Fruit fly (Drosophila melanogaster) whole organism, wandering third instar larva: ENCODE measurements around the gene CG2641.
A peak's percentile ranks its signal among the peaks of the same experiment; 100 is the strongest.

Experiments
- Abd-B ChIP-seq: fragments of >200 bp; optimal IDR thresholded peaks from 2 replicates; lab custom pipeline; 2017; ENCODE audit warnings: missing biosample characterization, missing genetic modification characterization
- CrebA ChIP-seq: fragments of 200-800 bp; sonication (Bioruptor generic); optimal IDR thresholded peaks from 2 replicates; lab custom pipeline; 2016; ENCODE audit warnings: missing biosample characterization, mild to moderate bottlenecking, missing genetic modification characterization, borderline replicate concordance
- Dif ChIP-seq: fragments of 200-275, 200-300 bp; sonication (Bioruptor generic); optimal IDR thresholded peaks from 2 replicates; lab custom pipeline; 2018; ENCODE audit warnings: missing biosample characterization, missing genetic modification characterization; ENCODE audit not compliant: partially characterized antibody
- GATAd ChIP-seq: sonication (Bioruptor generic); optimal IDR thresholded peaks from 2 replicates; lab custom pipeline; 2016; ENCODE audit warnings: missing biosample characterization, missing genetic modification characterization
- HLH106 ChIP-seq: fragments of 200-800 bp; optimal IDR thresholded peaks from 3 replicates; lab custom pipeline; 2019; ENCODE audit warnings: missing biosample characterization, mild to moderate bottlenecking, missing genetic modification characterization, moderate library complexity
- Hnf4 ChIP-seq: fragments of 200-800 bp; sonication (Bioruptor generic); optimal IDR thresholded peaks from 2 replicates; lab custom pipeline; 2016; ENCODE audit warnings: missing biosample characterization, mild to moderate bottlenecking, missing genetic modification characterization
- Hr83 ChIP-seq: fragments of 200-300 bp; sonication (Bioruptor generic); optimal IDR thresholded peaks from 2 replicates; lab custom pipeline; 2016; ENCODE audit warnings: missing biosample characterization, mild to moderate bottlenecking, missing genetic modification characterization, moderate library complexity; ENCODE audit not compliant: poor library complexity, severe bottlenecking
- Jra ChIP-seq: sonication (Bioruptor generic); optimal IDR thresholded peaks from 2 replicates; lab custom pipeline; 2016; ENCODE audit warnings: missing biosample characterization, missing genetic modification characterization
- Myc ChIP-seq: fragments of >200 bp; optimal IDR thresholded peaks from 2 replicates; lab custom pipeline; 2017
- N ChIP-seq: fragments of >200 bp; optimal IDR thresholded peaks from 2 replicates; lab custom pipeline; 2018; ENCODE audit warnings: missing biosample characterization, missing external identifiers, missing genetic modification characterization
- OdsH ChIP-seq: fragments of 200-800 bp; sonication (Bioruptor generic); optimal IDR thresholded peaks from 2 replicates; lab custom pipeline; 2016; ENCODE audit warnings: missing biosample characterization, mild to moderate bottlenecking, missing genetic modification characterization
- Rel ChIP-seq, 2 experiments: fragments of 200-800 bp; sonication (Bioruptor generic) in 1 of 2; optimal IDR thresholded peaks; 2 replicates in 1 of 2; 3 replicates in 1 of 2; lab custom pipeline; 2016 to 2019; ENCODE audit warnings: mild to moderate bottlenecking in 2 of 2, missing biosample characterization in 2 of 2, missing genetic modification characterization in 2 of 2, moderate library complexity in 1 of 2
- Vsx2 ChIP-seq: fragments of 200-300, 225-300 bp; sonication (Bioruptor generic); optimal IDR thresholded peaks from 2 replicates; lab custom pipeline; 2018; ENCODE audit warnings: missing biosample characterization, missing genetic modification characterization; ENCODE audit not compliant: partially characterized antibody
- brk ChIP-seq: fragments of 200-800 bp; sonication (Bioruptor generic); optimal IDR thresholded peaks from 2 replicates; lab custom pipeline; 2016; ENCODE audit warnings: missing biosample characterization, mild to moderate bottlenecking, missing genetic modification characterization
- dl ChIP-seq, 2 experiments: fragments of 175-275, 200-275 bp in 1 of 2; fragments of 200-275 bp in 1 of 2; sonication (Bioruptor generic); optimal IDR thresholded peaks; lab custom pipeline; 2018; ENCODE audit warnings: mild to moderate bottlenecking in 2 of 2, missing biosample characterization in 2 of 2, missing genetic modification characterization in 2 of 2, moderate library complexity in 2 of 2; ENCODE audit not compliant: partially characterized antibody in 2 of 2, insufficient read depth in 1 of 2
- dmrt93B ChIP-seq: fragments of 200-800 bp; sonication (Bioruptor generic); optimal IDR thresholded peaks from 2 replicates; lab custom pipeline; 2018; ENCODE audit warnings: missing biosample characterization, mild to moderate bottlenecking, missing genetic modification characterization
- dsf ChIP-seq: sonication (Bioruptor generic); optimal IDR thresholded peaks from 2 replicates; lab custom pipeline; 2016; ENCODE audit warnings: missing biosample characterization, missing genetic modification characterization, borderline replicate concordance
- ey ChIP-seq: fragments of 200-800 bp; sonication (Bioruptor generic); optimal IDR thresholded peaks from 2 replicates; lab custom pipeline; 2016; ENCODE audit warnings: missing biosample characterization, missing genetic modification characterization
- h ChIP-seq: fragments of 200-800 bp; sonication (Bioruptor generic); optimal IDR thresholded peaks from 3 replicates; lab custom pipeline; 2016; ENCODE audit warnings: missing biosample characterization, mild to moderate bottlenecking, missing genetic modification characterization
- jim ChIP-seq: fragments of 175-275, 200-325 bp; sonication (Bioruptor generic); optimal IDR thresholded peaks from 2 replicates; lab custom pipeline; 2016; ENCODE audit warnings: missing biosample characterization, mild to moderate bottlenecking, missing genetic modification characterization
- psq ChIP-seq: fragments of 200-800 bp; sonication (Bioruptor generic); optimal IDR thresholded peaks from 3 replicates; lab custom pipeline; 2017; ENCODE audit warnings: missing biosample characterization, mild to moderate bottlenecking, missing genetic modification characterization, moderate library complexity
- rgr ChIP-seq: fragments of 200-800 bp; sonication (Bioruptor generic); optimal IDR thresholded peaks from 3 replicates; lab custom pipeline; 2016; ENCODE audit warnings: missing biosample characterization, mild to moderate bottlenecking, missing genetic modification characterization
- sv ChIP-seq: fragments of 200-800 bp; sonication (Bioruptor generic); optimal IDR thresholded peaks from 3 replicates; lab custom pipeline; 2016; ENCODE audit warnings: missing biosample characterization, missing genetic modification characterization
- usp ChIP-seq: fragments of >200 bp; optimal IDR thresholded peaks from 2 replicates; lab custom pipeline; 2017; ENCODE audit warnings: missing biosample characterization, missing genetic modification characterization
- woc ChIP-seq: sonication (Bioruptor generic); optimal IDR thresholded peaks from 2 replicates; lab custom pipeline; 2016; ENCODE audit warnings: missing biosample characterization, mild to moderate bottlenecking, missing genetic modification characterization

CG2641 gene

dm6 chr3R:7782933-7783686, 10.8 kb upstream of the CG2641 start, which contains the start of gene CG18747:
Gene CG18747, minus strand, starts transcription at chr3R:7783446.
- TF ChIP-seq HLH106 (tag; lab: Kevin White, UChicago) (no peak), psq (no peak), Rel (GFP tag; optimal IDR thresholded peaks at IDR 0.05; lab: Kevin White, UChicago) (no peak), Rel (tag; optimal IDR thresholded peaks at IDR 0.05; lab: Kevin White, UChicago) (peak; percentile 35), ey (GFP tag; lab: Kevin White, UChicago) (no peak)

- TF ChIP-seq Jra (GFP tag; lab: Kevin White, UChicago) (peak; percentile 11), rgr (peak; percentile 15), Rel (GFP tag; optimal IDR thresholded peaks at IDR 0.05; lab: Kevin White, UChicago) (no peak), Rel (tag; optimal IDR thresholded peaks at IDR 0.05; lab: Kevin White, UChicago) (peak; percentile 40), psq (no peak), Hr83 (GFP tag; lab: Kevin White, UChicago) (no peak)
- TF ChIP-seq, all 38 proteins: peak for 3
These were observed 8.1 kb upstream of the CG2641 start, which contains the start of gene CG18745 for dm6 chr3R:7785784-7786183. Gene CG18745, minus strand, starts transcription at chr3R:7786119.

DNA sequence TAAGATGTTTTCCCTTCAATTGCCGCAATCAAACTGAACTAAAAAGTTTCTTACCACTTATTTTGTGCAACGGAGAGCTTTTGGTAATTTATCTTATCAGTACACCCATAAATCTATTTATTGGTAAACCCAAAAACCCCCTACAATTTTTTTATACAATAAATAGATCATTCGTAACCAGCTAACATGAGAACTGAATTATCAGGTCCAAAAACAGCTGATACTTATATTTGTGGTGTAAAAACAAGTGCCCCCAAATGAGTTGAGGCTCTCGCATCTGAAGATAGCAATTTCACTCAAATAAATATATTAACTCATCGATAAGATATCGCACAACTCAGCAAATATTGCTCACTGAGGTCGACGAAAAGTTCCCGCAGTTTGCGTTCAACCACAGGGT, 6.0 kb upstream of the CG2641 start, which contains the start of gene CG18748:
CG18748 (minus strand) TSS at position 25 of the 400 bp plus-strand sequence.
- TF ChIP-seq Rel (GFP tag; optimal IDR thresholded peaks at IDR 0.05; lab: Kevin White, UChicago) (no peak), Rel (tag; optimal IDR thresholded peaks at IDR 0.05; lab: Kevin White, UChicago) (peak; percentile 96), N (GFP tag; lab: Kevin White, UChicago) (no peak), CrebA (peak; percentile 11)

- TF ChIP-seq GATAd (GFP tag; lab: Kevin White, UChicago) (no peak), OdsH (GFP tag; lab: Kevin White, UChicago) (no peak), usp (GFP tag; lab: Kevin White, UChicago) (no peak)
These were observed 3.8 kb upstream of the CG2641 start, which contains the start of gene CG18746 for dm6 chr3R:7790087-7790486. Gene CG18746, minus strand, starts transcription at chr3R:7790187.

DNA sequence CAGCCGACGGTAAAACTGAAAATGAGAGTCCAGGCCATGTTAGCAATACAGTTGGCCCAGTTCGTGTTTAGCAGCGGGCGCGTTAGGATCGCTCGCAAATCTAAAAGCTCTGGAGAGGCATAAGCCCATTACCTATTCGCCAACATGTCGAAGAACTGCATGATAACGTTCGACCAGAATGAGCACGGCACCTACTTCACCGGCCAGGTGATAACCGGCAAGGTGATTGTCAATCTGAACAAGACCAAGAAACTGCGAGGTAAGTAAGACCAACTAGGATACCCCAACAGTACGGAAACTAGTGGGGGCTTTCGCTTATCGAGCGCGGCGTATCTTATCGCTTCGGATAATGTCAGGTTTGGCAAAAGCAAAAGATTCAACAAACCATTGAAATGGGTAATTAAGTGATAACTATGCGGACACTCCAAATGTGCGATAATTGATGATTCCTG, 3.3 kb upstream of the CG2641 start, which contains the start of gene CG10086:
CG10086 (plus strand) TSS at position 51 of the 452 bp plus-strand sequence.
- TF ChIP-seq N (GFP tag; lab: Kevin White, UChicago) = no peak
- no peak for TF ChIP-seq Dif (GFP tag; lab: Kevin White, UChicago)
- no peak for TF ChIP-seq HLH106 (tag; lab: Kevin White, UChicago)
- TF ChIP-seq Hr83 (GFP tag; lab: Kevin White, UChicago) = no peak
- peak; percentile 22 for TF ChIP-seq h (GFP tag; lab: Kevin White, UChicago)
- no peak for TF ChIP-seq Rel (GFP tag; optimal IDR thresholded peaks at IDR 0.05; lab: Kevin White, UChicago)
- peak; percentile 2 for TF ChIP-seq Rel (tag; optimal IDR thresholded peaks at IDR 0.05; lab: Kevin White, UChicago)
- TF ChIP-seq OdsH (GFP tag; lab: Kevin White, UChicago) = no peak
- no peak for TF ChIP-seq dmrt93B (GFP tag; lab: Kevin White, UChicago)

- TF ChIP-seq Dif (GFP tag; lab: Kevin White, UChicago) (no peak), brk (GFP tag; lab: Kevin White, UChicago) (no peak), Myc (no peak), Hnf4 (GFP tag; lab: Kevin White, UChicago) (no peak), HLH106 (tag; lab: Kevin White, UChicago) (no peak), h (GFP tag; lab: Kevin White, UChicago) (no peak), sv (no peak), Abd-B (GFP tag; lab: Kevin White, UChicago) (no peak), woc (no peak), Vsx2 (GFP tag; lab: Kevin White, UChicago) (no peak), jim (GFP tag; lab: Kevin White, UChicago) (no peak), dl (GFP tag; optimal IDR thresholded peaks at IDR 0.05; lab: Kevin White, UChicago; ENCODE audit: insufficient read depth in 1 of 2, partially characterized antibody in 2 of 2) (no peak), Rel (GFP tag; optimal IDR thresholded peaks at IDR 0.05; lab: Kevin White, UChicago) (no peak), Rel (tag; optimal IDR thresholded peaks at IDR 0.05; lab: Kevin White, UChicago) (no peak), Jra (GFP tag; lab: Kevin White, UChicago) (no peak), rgr (no peak), dsf (GFP tag; lab: Kevin White, UChicago) (no peak)
These were observed 4.7 kb downstream of the CG2641 start, which contains the start of gene CG18744 for dm6 chr3R:7798525-7798924. Gene CG18744, minus strand, starts transcription at chr3R:7798771.
